Worm (Caenorhabditis elegans): ENCODE data around the gene C44C10.7.

ce11 chrX:11680851-11681250 lies 7.2 kb downstream of the C44C10.7 start, which contains the start of gene T04F8.7:
- TF ChIP-seq him-1 (tag; optimal IDR thresholded peaks at IDR 0.05) (no peak), dao-5 (tag; optimal IDR thresholded peaks at IDR 0.05) (no peak)
